Fruit fly (Drosophila melanogaster): ENCODE data around the gene CG17283.

- no peak for TF ChIP-seq fd85E (GFP tag; optimal IDR thresholded peaks at IDR 0.05)
- TF ChIP-seq Sox102F (GFP tag; optimal IDR thresholded peaks at IDR 0.05) = no peak
- no peak for TF ChIP-seq Ets96B (tag; optimal IDR thresholded peaks at IDR 0.05)
- TF ChIP-seq CG9139 (GFP tag; optimal IDR thresholded peaks at IDR 0.05) = no peak
- TF ChIP-seq Gug (GFP tag; IDR thresholded peaks at IDR 0.05) = no peak
- TF ChIP-seq Eip78C (GFP tag) = no peak
- TF ChIP-seq Lpt (GFP tag; optimal IDR thresholded peaks at IDR 0.05) = no peak
- TF ChIP-seq Blimp-1 (GFP tag; optimal IDR thresholded peaks at IDR 0.05) = no peak
- no peak for TF ChIP-seq OdsH (GFP tag; optimal IDR thresholded peaks at IDR 0.05)
- TF ChIP-seq ss (GFP tag; optimal IDR thresholded peaks at IDR 0.05) = no peak
- TF ChIP-seq fd59A (GFP tag; optimal IDR thresholded peaks at IDR 0.05) = no peak
Observed at dm6 chr3R:17410808-17411207, 3.1 kb downstream of the CG17283 start, which contains the start of gene CG5863.

All from whole organism, prepupa.